Worm (Caenorhabditis elegans): ENCODE results near the gene eef-1A.2.

Gene eef-1A.2

DNA sequence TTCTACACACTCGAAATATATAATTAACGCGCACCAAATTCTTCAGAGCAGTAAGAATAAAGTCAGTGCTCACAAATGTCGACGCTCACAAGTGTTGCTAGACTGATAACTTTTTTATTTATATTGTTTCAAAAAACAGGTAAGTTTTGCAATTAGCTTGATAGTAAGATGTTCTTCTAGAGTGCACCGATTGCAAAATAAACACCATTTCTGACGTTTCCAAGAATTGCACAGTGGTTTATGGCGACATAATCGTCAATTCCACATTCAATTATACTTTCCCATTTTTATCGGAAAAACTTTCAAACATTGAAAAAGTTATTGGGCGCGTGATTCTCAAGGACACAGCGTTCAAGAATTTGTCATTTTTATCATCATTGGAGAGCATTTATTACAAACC, 23.1 kb upstream of the eef-1A.2 start:
- TF ChIP-seq dao-5 (tag; optimal IDR thresholded peaks at IDR 0.05) (no peak), W03F9.2 (tag; optimal IDR thresholded peaks at IDR 0.05) (no peak), him-1 (tag; optimal IDR thresholded peaks at IDR 0.05) (no peak)

DNA sequence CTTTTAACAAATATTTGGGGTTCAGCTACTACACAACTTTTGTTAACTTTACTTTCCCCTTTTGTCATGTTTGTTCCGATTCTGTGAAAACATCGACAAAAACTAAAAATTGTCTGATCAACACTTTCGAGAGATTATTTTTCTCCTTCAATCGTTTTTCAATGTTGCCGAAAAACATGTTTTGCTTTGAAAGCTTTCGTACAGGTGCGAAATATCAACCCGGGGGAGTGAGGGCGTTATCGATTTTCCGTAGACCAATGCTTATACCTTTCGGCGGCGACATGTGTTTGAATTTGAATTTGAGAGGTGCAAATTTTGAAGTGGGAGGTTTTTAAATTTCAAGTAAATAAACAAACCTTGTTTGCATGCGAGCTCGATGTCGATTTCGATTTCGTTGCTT, 15.1 kb upstream of the eef-1A.2 start:
- no peak for TF ChIP-seq W03F9.2 (tag; optimal IDR thresholded peaks at IDR 0.05)
- no peak for TF ChIP-seq him-1 (tag; optimal IDR thresholded peaks at IDR 0.05)
- TF ChIP-seq dao-5 (tag; optimal IDR thresholded peaks at IDR 0.05) = no peak

DNA sequence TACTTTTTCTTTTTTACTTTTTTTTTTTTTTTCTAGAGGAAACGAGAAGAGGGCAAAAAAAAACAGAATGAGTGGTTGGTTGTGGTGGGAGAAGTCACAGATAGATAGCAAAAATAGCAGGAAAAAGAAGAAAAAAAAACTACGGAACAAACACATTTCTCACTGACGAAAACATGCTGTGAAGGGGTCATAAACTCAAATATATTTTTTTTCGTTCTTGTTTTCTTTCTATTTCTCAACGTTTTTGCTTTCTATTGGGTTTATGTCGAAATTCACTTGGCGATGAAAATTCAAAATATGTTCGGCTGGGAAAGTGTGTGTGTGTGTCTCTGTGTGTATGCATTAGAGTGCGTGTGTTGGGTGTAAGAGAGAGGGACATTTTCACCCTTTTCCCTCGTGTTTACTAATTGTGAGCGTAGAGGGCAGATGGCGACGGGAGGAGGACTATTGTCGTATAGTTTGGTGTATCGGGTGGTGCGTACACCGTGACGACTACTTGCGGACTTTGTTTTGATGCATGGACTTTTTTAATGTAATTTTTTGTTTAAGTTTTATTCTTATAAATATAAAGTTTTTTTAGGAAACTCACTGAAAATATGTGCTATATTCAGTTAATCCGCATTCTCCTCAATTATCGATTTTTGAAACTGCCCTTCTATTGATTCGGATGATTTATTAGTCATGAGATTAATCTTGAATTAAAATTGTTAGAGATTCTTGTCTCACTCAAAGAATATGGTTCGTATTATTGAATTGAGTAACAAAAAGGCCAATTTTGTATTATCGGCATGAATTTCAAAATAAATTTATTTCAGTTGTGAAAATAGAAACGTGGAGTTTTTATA, 13.9 kb upstream of the eef-1A.2 start:
- no peak for TF ChIP-seq dao-5 (tag; optimal IDR thresholded peaks at IDR 0.05)
- peak; percentile 0 for TF ChIP-seq W03F9.2 (tag; optimal IDR thresholded peaks at IDR 0.05)

DNA sequence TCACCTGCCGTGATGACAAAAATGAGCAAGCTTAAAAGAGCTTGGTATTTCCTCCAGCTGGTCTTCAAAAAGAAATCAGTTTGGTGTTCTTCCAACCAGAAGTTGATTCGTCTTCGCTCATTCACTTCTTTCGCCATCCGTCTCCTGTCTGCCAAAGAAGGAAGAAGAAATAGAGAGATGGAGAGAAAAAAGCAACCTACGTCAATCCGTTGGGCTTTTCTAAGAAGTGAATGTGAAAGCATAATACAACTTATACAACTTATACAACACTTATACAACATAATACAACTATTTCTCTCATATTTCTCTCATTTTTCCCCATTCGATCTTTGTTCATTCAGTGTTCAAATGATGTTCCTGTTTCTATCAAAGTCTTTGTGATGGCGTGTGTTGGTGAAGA, 12.5 kb upstream of the eef-1A.2 start:
- no peak for TF ChIP-seq dao-5 (tag; optimal IDR thresholded peaks at IDR 0.05)
- TF ChIP-seq him-1 (tag; optimal IDR thresholded peaks at IDR 0.05) = no peak
- no peak for TF ChIP-seq W03F9.2 (tag; optimal IDR thresholded peaks at IDR 0.05)

DNA sequence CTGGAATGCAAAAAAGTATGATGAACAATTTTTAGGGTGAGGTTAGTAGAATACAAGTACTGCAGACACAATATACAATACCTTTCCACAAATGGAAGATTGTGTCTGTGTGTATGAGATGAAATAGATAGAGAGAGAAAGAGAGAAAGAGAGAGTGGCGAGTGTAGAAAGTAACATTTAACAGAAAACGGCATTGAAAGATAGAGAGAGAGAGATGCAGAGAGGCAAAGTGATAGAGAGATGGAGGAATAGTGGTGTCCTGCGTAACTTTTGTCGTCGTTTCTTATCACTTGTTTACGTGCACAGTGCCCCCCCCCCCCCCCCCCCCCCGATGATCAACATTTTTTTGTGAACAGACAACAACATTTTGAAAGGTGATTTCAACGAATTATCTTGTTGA, 8.7 kb upstream of the eef-1A.2 start:
- no peak for TF ChIP-seq him-1 (tag; optimal IDR thresholded peaks at IDR 0.05)
- TF ChIP-seq W03F9.2 (tag; optimal IDR thresholded peaks at IDR 0.05) = no peak
- TF ChIP-seq dao-5 (tag; optimal IDR thresholded peaks at IDR 0.05) = no peak

DNA sequence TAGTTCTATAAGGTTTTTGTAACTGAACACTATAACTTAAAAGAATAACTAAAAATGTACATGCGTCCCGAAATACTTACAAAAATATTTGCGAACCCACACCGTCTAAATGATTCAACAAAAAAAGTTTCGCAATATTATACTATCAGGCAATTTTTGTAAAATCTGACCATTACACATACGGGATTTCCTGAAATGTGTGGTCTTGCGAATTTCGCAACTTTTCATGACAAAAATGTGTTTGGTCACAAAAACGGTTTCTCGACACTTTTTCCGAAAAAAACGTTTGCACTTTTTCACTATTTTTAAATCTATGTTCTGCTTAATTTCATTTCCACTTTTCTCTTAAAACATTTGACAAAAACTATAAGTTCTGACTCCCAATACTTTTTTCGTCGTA, 8.2 kb upstream of the eef-1A.2 start:
- TF ChIP-seq W03F9.2 (tag; optimal IDR thresholded peaks at IDR 0.05) = no peak
- no peak for TF ChIP-seq him-1 (tag; optimal IDR thresholded peaks at IDR 0.05)
- no peak for TF ChIP-seq dao-5 (tag; optimal IDR thresholded peaks at IDR 0.05)

DNA sequence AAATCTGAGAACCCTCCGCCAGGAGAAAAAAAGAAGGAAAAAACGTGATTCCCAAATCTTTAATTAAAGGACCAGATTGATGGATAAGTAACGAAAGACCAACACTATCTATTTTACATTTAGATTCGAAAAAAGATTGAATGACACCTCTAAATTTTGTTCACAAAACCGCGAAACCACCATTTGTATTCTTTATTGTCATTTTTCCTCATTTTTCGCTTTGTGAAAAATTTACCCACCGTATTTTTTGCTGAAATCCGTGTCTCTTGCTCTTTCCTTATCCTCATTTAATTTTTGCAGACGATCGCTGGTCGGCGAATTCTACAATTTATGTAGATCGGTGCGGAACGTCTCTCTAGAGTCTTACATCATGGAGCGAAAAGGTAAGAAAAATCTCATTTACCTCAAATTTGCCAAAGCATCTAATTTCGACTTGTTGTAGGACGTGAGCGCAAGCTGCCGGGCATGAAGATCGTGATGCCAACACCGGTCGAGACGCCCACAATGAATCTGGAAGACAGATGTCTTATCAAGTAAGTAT, 7.0 kb upstream of the eef-1A.2 start, which contains the start of the genes sek-1 and R03G5.6:
Gene sek-1 (plus strand): TSS at position 301 of the 541 bp plus-strand sequence.
Gene R03G5.6 (minus strand): TSS at position 491 of the 541 bp plus-strand sequence.
- TF ChIP-seq dao-5 (tag; optimal IDR thresholded peaks at IDR 0.05) (no peak), him-1 (tag; optimal IDR thresholded peaks at IDR 0.05) (no peak), W03F9.2 (tag; optimal IDR thresholded peaks at IDR 0.05) (no peak)

DNA sequence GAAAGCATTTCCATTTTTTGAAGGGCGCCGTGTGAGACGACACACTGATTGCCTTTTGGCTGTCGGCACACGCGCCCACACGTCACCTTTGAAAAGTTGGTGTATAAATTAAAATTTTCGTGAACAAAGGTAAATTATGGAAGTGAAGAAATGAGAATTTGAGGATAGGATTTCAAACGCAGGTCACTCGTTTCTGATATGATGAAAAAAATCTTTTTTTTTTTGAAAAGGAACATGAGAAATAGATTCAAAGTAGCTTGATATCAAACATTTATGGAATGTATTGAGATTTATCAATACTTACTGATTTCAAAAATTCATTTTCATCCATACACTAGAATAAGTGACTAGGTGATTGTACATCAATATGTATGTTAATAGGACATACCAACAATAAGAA, 5.9 kb upstream of the eef-1A.2 start:
- TF ChIP-seq him-1 (tag; optimal IDR thresholded peaks at IDR 0.05) = no peak
- no peak for TF ChIP-seq dao-5 (tag; optimal IDR thresholded peaks at IDR 0.05)
- no peak for TF ChIP-seq W03F9.2 (tag; optimal IDR thresholded peaks at IDR 0.05)

DNA sequence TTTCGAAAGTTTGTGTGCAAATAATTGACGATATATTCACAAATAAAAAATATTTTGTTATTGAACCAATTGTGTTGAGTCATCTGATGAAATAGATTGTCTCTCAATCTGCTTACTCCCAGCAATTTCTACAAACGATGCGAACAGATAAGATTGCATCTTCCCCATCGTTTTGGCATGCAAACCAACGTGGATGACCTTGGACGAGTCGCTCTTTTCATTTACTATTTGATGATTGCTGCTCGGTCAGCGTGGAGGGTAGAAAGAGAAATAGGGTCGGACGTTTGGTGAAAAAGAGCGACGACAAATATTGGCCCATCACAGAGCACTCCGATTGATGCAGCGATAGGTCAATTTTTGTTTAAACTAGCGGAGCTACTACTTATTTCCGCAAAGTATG, 2.3 kb downstream of the eef-1A.2 start:
- TF ChIP-seq dao-5 (tag; optimal IDR thresholded peaks at IDR 0.05) (no peak), W03F9.2 (tag; optimal IDR thresholded peaks at IDR 0.05) (no peak), him-1 (tag; optimal IDR thresholded peaks at IDR 0.05) (no peak)

DNA sequence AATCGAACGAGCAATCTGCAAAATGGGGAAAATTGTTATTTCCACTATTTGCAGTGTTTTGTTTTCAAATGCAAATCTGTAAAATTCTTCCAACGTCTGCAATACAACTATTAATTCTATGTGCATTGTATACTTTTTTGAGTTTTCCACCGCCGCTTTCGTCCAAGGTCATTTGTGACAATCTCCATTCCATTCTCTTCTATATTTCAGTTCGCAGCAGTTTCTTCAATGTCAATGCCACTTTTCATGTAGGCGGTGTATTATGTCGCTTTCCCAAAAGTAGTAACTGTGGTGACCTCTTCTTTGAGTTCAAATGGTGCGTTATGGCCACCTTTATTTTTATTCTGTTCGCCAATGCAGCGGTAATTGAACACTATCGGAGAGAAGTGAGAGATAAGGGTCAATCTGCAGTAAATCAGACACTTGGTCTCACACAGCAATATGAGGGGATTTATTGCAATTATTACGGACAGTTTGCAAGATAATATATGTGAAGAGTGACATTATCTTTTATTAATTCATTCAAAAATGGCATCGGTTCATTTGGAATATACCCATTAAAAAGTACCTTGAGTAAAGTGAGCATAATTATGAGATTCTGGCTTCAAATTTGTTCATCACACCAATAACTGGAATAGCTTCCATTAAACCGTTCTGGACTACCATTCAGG, 3.3 kb downstream of the eef-1A.2 start:
- TF ChIP-seq dao-5 (tag; optimal IDR thresholded peaks at IDR 0.05) (no peak), W03F9.2 (tag; optimal IDR thresholded peaks at IDR 0.05) (no peak), him-1 (tag; optimal IDR thresholded peaks at IDR 0.05) (no peak)

DNA sequence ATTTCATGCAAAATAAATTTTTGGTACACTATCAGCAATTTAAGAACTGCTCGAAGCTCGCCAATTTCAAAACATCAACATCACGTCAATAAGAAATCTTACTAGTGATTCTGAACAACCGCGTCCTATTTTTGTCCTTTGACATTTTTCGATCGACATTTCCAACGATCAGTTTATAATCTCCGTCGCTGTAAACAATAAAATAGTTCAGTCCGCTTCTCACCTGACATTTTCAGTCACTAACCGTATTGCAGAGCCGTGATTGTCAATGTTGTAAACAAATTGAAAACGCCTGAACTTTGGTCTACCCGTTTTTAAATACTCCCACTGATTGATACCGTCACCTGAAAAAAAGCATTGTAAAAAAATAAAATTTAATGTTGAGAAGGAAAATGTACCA, 4.5 kb downstream of the eef-1A.2 start:
- TF ChIP-seq dao-5 (tag; optimal IDR thresholded peaks at IDR 0.05) = no peak
- no peak for TF ChIP-seq him-1 (tag; optimal IDR thresholded peaks at IDR 0.05)
- TF ChIP-seq W03F9.2 (tag; optimal IDR thresholded peaks at IDR 0.05) = no peak

DNA sequence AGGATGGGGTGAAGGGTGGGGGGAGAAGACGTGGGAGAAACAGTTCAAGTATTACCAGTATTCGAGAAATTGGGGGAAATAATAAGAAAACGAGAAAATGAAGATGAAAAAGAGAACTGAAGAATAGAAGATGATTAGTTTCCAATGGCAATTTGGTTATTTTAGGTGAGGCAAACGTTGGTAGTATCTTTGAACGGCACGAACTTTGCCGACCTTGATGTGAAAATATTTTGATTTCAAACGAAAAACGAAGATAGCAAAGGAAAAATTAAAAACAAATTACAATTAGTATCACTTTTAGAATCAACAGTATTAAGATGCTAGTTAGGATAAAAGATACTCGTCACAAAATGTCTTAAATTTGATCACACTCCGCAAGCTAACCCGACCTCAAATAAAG, 10.7 kb downstream of the eef-1A.2 start, which contains the start of gene sul-3:
Gene sul-3 (minus strand): TSS at position 101 of the 400 bp plus-strand sequence.
- TF ChIP-seq W03F9.2 (tag; optimal IDR thresholded peaks at IDR 0.05) (no peak), dao-5 (tag; optimal IDR thresholded peaks at IDR 0.05) (no peak), him-1 (tag; optimal IDR thresholded peaks at IDR 0.05) (no peak)

DNA sequence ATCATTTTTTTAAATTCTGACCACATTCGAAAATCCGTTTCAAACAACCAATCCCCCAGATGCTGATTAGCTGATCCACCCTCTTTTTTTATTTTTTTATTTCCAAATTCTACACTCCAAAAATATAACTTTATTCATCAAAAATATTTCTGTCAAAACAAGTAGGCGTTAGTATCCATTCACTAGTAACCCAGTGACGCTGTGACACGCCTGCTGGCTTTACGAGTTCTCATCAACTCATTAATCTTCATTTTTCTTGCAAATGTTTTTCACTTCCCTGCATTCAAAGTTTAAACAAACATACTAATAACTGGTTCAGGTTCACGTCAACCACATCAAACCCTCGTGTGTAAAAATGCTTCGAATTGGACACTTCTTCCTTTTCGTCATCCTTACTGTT, 15.1 kb downstream of the eef-1A.2 start, which contains the start of gene nlp-101:
Gene nlp-101 (plus strand): TSS at position 301 of the 400 bp plus-strand sequence.
- TF ChIP-seq W03F9.2 (tag; optimal IDR thresholded peaks at IDR 0.05) (no peak), him-1 (tag; optimal IDR thresholded peaks at IDR 0.05) (no peak), dao-5 (tag; optimal IDR thresholded peaks at IDR 0.05) (no peak)

DNA sequence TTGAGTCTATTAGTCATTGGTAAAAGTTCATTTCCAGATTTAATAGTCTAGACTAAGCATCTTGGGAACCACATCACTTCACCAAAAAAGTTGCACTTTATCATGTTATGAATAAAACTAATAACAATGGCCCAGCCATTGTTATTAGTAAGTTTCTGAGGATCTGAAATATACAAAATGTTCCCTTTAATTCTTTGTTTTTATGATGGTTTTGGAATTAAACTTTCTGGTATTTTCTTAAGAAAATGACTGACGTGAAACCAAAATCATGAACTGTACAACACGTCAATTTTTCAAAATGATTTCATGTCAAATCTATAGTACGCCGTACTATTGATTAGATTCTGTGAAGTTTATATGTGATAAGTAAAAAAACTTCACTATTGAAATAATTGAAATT, 16.5 kb downstream of the eef-1A.2 start:
- TF ChIP-seq dao-5 (tag; optimal IDR thresholded peaks at IDR 0.05) (no peak), him-1 (tag; optimal IDR thresholded peaks at IDR 0.05) (no peak), W03F9.2 (tag; optimal IDR thresholded peaks at IDR 0.05) (no peak)

All from whole organism, L4/young adult.